Fruit fly (Drosophila melanogaster) whole organism, prepupa: ENCODE measurements around the gene Gk2.

Experiments used
- Blimp-1 ChIP-seq: fragments of 200-800 bp; sonication (Bioruptor generic); optimal IDR thresholded peaks from 3 replicates; lab custom pipeline; 2017; ENCODE audit warnings: missing biosample characterization, missing genetic modification characterization, mild to moderate bottlenecking, moderate library complexity, missing genetic modification reagents
- CG15336 ChIP-seq: fragments of 200-800 bp; sonication (Bioruptor generic); IDR thresholded peaks from 2 replicates; pipeline ENCODE4 v1.3.6; 2022; ENCODE audit warnings: missing biosample characterization, missing genetic modification characterization
- CG6792 ChIP-seq: fragments of 200-800 bp; sonication (Bioruptor generic); optimal IDR thresholded peaks from 3 replicates; lab custom pipeline; 2016; ENCODE audit warnings: missing biosample characterization, missing genetic modification characterization
- CG6808 ChIP-seq: fragments of 200-800 bp; sonication (Bioruptor generic); optimal IDR thresholded peaks from 3 replicates; lab custom pipeline; 2017; ENCODE audit warnings: missing biosample characterization, missing genetic modification characterization, mild to moderate bottlenecking, moderate library complexity, missing genetic modification reagents
- Ets21C ChIP-seq: fragments of 200-800 bp; sonication (Bioruptor generic); optimal IDR thresholded peaks from 3 replicates; lab custom pipeline; 2016; ENCODE audit warnings: missing biosample characterization, missing genetic modification characterization
- Ets96B ChIP-seq: fragments of 200-800 bp; optimal IDR thresholded peaks from 2 replicates; lab custom pipeline; 2019; ENCODE audit warnings: missing biosample characterization, mild to moderate bottlenecking, missing genetic modification characterization, moderate library complexity
- Gug ChIP-seq: fragments of 200-800 bp; sonication (Bioruptor generic); IDR thresholded peaks from 2 replicates; pipeline ENCODE4 v1.3.6; 2022; ENCODE audit warnings: missing biosample characterization, missing genetic modification characterization
- Hr38 ChIP-seq: sonication (Bioruptor generic); optimal IDR thresholded peaks from 2 replicates; lab custom pipeline; 2016; ENCODE audit warnings: missing biosample characterization, missing genetic modification characterization
- Hr4 ChIP-seq: fragments of 200-800 bp; sonication (Bioruptor generic); optimal IDR thresholded peaks from 3 replicates; lab custom pipeline; 2016; ENCODE audit warnings: missing biosample characterization, missing genetic modification characterization
- Smox ChIP-seq: fragments of 200-800 bp; sonication (Bioruptor generic); optimal IDR thresholded peaks from 3 replicates; lab custom pipeline; 2016; ENCODE audit warnings: missing biosample characterization, missing genetic modification characterization
- fkh ChIP-seq: fragments of 200-800 bp; sonication (Bioruptor generic); optimal IDR thresholded peaks from 3 replicates; lab custom pipeline; 2017; ENCODE audit warnings: missing biosample characterization, mild to moderate bottlenecking, missing genetic modification characterization, moderate library complexity

DNA sequence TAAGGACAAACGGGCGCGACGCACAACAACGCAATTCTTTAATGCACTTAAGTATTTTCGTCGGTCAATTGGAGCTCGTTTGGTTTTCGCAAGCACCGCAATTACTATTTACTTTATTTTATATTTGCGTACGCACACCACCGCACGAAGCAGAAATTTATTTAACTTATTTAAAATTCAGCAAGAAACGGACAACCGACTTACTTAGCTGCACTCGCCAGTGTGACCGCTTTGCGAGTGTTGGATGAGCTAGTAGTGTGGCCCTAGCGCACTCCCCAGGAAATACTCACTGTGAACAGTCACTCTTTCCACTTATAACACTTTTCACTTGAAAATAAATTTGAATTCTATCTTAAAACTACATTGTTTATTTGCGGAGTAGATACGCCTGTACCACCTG is 7.3 kb upstream of the Gk2 start, which contains the start of gene drpr:
- TF ChIP-seq CG6792 (GFP tag; lab: Kevin White, UChicago) (no peak), Gug (no peak), CG6808 (no peak), fkh (peak; percentile 62), Hr4 (GFP tag; lab: Kevin White, UChicago) (no peak), Hr38 (GFP tag; lab: Kevin White, UChicago) (no peak), Ets21C (GFP tag; lab: Kevin White, UChicago) (no peak), Blimp-1 (GFP tag; lab: Kevin White, UChicago) (no peak), Smox (GFP tag; lab: Kevin White, UChicago) (no peak), CG15336 (GFP tag; lab: Robert Waterston, UW) (no peak), Ets96B (peak; percentile 16)
